Worm (Caenorhabditis elegans) whole organism, young adult: ENCODE results near the gene tag-180.

ENCODE experiments used
- C17E4.6 ChIP-seq: fragments of 200-800 bp; sonication (Bioruptor generic); IDR thresholded peaks from 2 replicates; pipeline ENCODE4 v1.3.6; 2022; ENCODE audit warnings: missing genetic modification reagents, missing genetic modification characterization, missing compliant biosample characterization
- D2030.7 ChIP-seq: fragments of 200-800 bp; sonication (Bioruptor generic); IDR thresholded peaks from 2 replicates; pipeline ENCODE4 v1.3.6; 2022; ENCODE audit warnings: missing genetic modification reagents, missing genetic modification characterization, missing compliant biosample characterization
- F22D6.2 ChIP-seq: sonication (generic microtip); optimal IDR thresholded peaks from 2 replicates; lab custom pipeline; 2016; ENCODE audit warnings: mild to moderate bottlenecking, missing genetic modification characterization, missing compliant biosample characterization
- F23B12.7 ChIP-seq: sonication (generic microtip); optimal IDR thresholded peaks from 2 replicates; lab custom pipeline; 2017; ENCODE audit warnings: missing genetic modification characterization, mild to moderate bottlenecking, missing compliant biosample characterization, antibody characterized with exemption, moderate library complexity; ENCODE audit not compliant: insufficient read depth
- F52B5.7 ChIP-seq: sonication (generic microtip); optimal IDR thresholded peaks from 2 replicates; lab custom pipeline; 2016; ENCODE audit warnings: mild to moderate bottlenecking, missing genetic modification characterization, missing compliant biosample characterization
- F55B11.4 ChIP-seq: sonication (generic microtip); optimal IDR thresholded peaks from 2 replicates; lab custom pipeline; 2016; ENCODE audit warnings: missing compliant biosample characterization, missing genetic modification characterization, borderline replicate concordance; ENCODE audit not compliant: insufficient read depth
- Y53F4B.3 ChIP-seq: fragments of 200-800 bp; sonication (Bioruptor generic); IDR thresholded peaks from 2 replicates; pipeline ENCODE4 v1.3.6; 2022; ENCODE audit warnings: missing genetic modification reagents, missing genetic modification characterization, missing compliant biosample characterization
- Y79H2A.3 ChIP-seq: fragments of 200-800 bp; sonication (Bioruptor generic); conservative IDR thresholded peaks from 2 replicates; pipeline ENCODE4 v1.3.6; 2022; ENCODE audit warnings: missing genetic modification reagents, missing genetic modification characterization, missing compliant biosample characterization
- ama-1 ChIP-seq, 3 experiments: fragments of 150-350 bp in 1 of 3; sonication (generic microtip) in 2 of 3; optimal IDR thresholded peaks; 2 replicates each; lab custom pipeline; 2014 to 2018; ENCODE audit warnings: missing biosample characterization in 2 of 3, missing genetic modification characterization in 2 of 3, missing genetic modification reagents in 2 of 3
- aptf-3 ChIP-seq: fragments of 200-800 bp; sonication (Bioruptor generic); IDR thresholded peaks from 2 replicates; pipeline ENCODE4 v1.3.6; 2022; ENCODE audit warnings: missing genetic modification characterization, missing compliant biosample characterization
- athp-1 ChIP-seq: sonication (generic microtip); optimal IDR thresholded peaks from 2 replicates; lab custom pipeline; 2017; ENCODE audit warnings: mild to moderate bottlenecking, missing genetic modification characterization, missing compliant biosample characterization
- attf-5 ChIP-seq: fragments of 200-800 bp; sonication (Bioruptor generic); optimal IDR thresholded peaks from 2 replicates; lab custom pipeline; 2018; ENCODE audit warnings: mild to moderate bottlenecking, missing genetic modification characterization, missing compliant biosample characterization
- bed-2 ChIP-seq: fragments of 200-800 bp; sonication (Bioruptor generic); IDR thresholded peaks from 2 replicates; pipeline ENCODE4 v1.3.6; 2022; ENCODE audit warnings: missing genetic modification reagents, missing genetic modification characterization, missing compliant biosample characterization
- ceh-27 ChIP-seq: fragments of 200-800 bp; sonication (Bioruptor generic); optimal IDR thresholded peaks from 2 replicates; lab custom pipeline; 2018; ENCODE audit warnings: mild to moderate bottlenecking, missing genetic modification characterization, moderate library complexity, missing compliant biosample characterization
- ceh-40 ChIP-seq: fragments of 200-800 bp; sonication (Bioruptor generic); IDR thresholded peaks from 2 replicates; pipeline ENCODE4 v1.3.6; 2022; ENCODE audit warnings: missing genetic modification characterization, missing compliant biosample characterization
- ceh-91 ChIP-seq: fragments of 200-800 bp; sonication (Bioruptor generic); IDR thresholded peaks from 2 replicates; pipeline ENCODE4 v1.3.6; 2022; ENCODE audit warnings: missing genetic modification reagents, missing genetic modification characterization, missing compliant biosample characterization
- dox-1 ChIP-seq: fragments of 200-800 bp; sonication (Bioruptor generic); IDR thresholded peaks from 2 replicates; pipeline ENCODE4 v1.3.6; 2022; ENCODE audit warnings: missing genetic modification reagents, missing genetic modification characterization, missing compliant biosample characterization
- dpl-1 ChIP-seq: fragments of 150-350 bp; optimal IDR thresholded peaks from 2 replicates; lab custom pipeline; 2014; ENCODE audit warnings: missing biosample characterization, missing genetic modification reagents, missing genetic modification characterization
- ekl-4 ChIP-seq: fragments of 200-800 bp; sonication (Bioruptor generic); IDR thresholded peaks from 2 replicates; pipeline ENCODE4 v1.3.6; 2022; ENCODE audit warnings: missing genetic modification reagents, missing genetic modification characterization, missing compliant biosample characterization
- ets-4 ChIP-seq: fragments of 200-800 bp; sonication (Bioruptor generic); optimal IDR thresholded peaks from 2 replicates; lab custom pipeline; 2018; ENCODE audit warnings: mild to moderate bottlenecking, missing genetic modification characterization, missing compliant biosample characterization
- let-526 ChIP-seq: fragments of 200-800 bp; sonication (Bioruptor generic); IDR thresholded peaks from 2 replicates; pipeline ENCODE4 v1.3.6; 2022; ENCODE audit warnings: missing genetic modification reagents, missing genetic modification characterization, missing compliant biosample characterization
- let-607 ChIP-seq, 2 experiments: fragments of 200-800 bp in 1 of 2; sonication (Bioruptor generic) in 1 of 2; sonication (generic microtip) in 1 of 2; optimal IDR thresholded peaks; 2 replicates each; lab custom pipeline; 2016 to 2018; ENCODE audit warnings: mild to moderate bottlenecking in 2 of 2, missing compliant biosample characterization in 2 of 2, missing genetic modification characterization in 2 of 2, moderate library complexity in 2 of 2, missing genotype in 1 of 2
- lin-26 ChIP-seq: fragments of 200-800 bp; sonication (Bioruptor generic); IDR thresholded peaks from 2 replicates; pipeline ENCODE4 v1.3.6; 2022; ENCODE audit warnings: missing genetic modification reagents, missing genetic modification characterization, missing compliant biosample characterization
- lsy-27 ChIP-seq: sonication (generic microtip); optimal IDR thresholded peaks from 2 replicates; lab custom pipeline; 2017; ENCODE audit warnings: missing genetic modification characterization, mild to moderate bottlenecking, missing compliant biosample characterization, antibody characterized with exemption, missing genotype, borderline replicate concordance; ENCODE audit not compliant: insufficient read depth
- madf-10 ChIP-seq: sonication (generic microtip); optimal IDR thresholded peaks from 2 replicates; lab custom pipeline; 2016; ENCODE audit warnings: mild to moderate bottlenecking, missing genetic modification characterization, missing compliant biosample characterization
- madf-6 ChIP-seq: fragments of 200-800 bp; sonication (Bioruptor generic); IDR thresholded peaks from 2 replicates; pipeline ENCODE4 v1.3.6; 2022; ENCODE audit warnings: missing genetic modification reagents, missing genetic modification characterization, missing compliant biosample characterization
- mcd-1 ChIP-seq: fragments of 200-800 bp; sonication (Bioruptor generic); IDR thresholded peaks from 2 replicates; pipeline ENCODE4 v1.3.6; 2022; ENCODE audit warnings: missing genetic modification reagents, missing genetic modification characterization, missing compliant biosample characterization
- mel-28 ChIP-seq: sonication (generic microtip); optimal IDR thresholded peaks from 2 replicates; lab custom pipeline; 2016; ENCODE audit warnings: borderline replicate concordance, mild to moderate bottlenecking, missing genetic modification characterization, missing compliant biosample characterization
- mes-4 ChIP-seq: sonication (generic microtip); optimal IDR thresholded peaks from 2 replicates; lab custom pipeline; 2016; ENCODE audit warnings: missing genotype, missing genetic modification characterization, missing compliant biosample characterization
- nfya-1 ChIP-seq: sonication (generic microtip); optimal IDR thresholded peaks from 2 replicates; lab custom pipeline; 2017; ENCODE audit warnings: antibody characterized with exemption, missing compliant biosample characterization, missing genetic modification characterization, borderline replicate concordance; ENCODE audit not compliant: insufficient read depth
- nfyb-1 ChIP-seq: fragments of 200-800 bp; sonication (Bioruptor generic); IDR thresholded peaks from 2 replicates; pipeline ENCODE4 v1.3.6; 2022; ENCODE audit warnings: missing genetic modification reagents, missing genetic modification characterization, missing compliant biosample characterization
- pbrm-1 ChIP-seq: fragments of 200-800 bp; sonication (Bioruptor generic); IDR thresholded peaks from 2 replicates; pipeline ENCODE4 v1.3.6; 2022; ENCODE audit warnings: missing genetic modification reagents, missing genetic modification characterization, missing compliant biosample characterization
- rcor-1 ChIP-seq: fragments of 200-800 bp; sonication (Bioruptor generic); IDR thresholded peaks from 2 replicates; pipeline ENCODE4 v1.3.6; 2022; ENCODE audit warnings: missing genetic modification reagents, missing genetic modification characterization, missing compliant biosample characterization
- rpc-1 ChIP-seq, 2 experiments: fragments of 150-350 bp in 1 of 2; sonication (generic microtip) in 1 of 2; optimal IDR thresholded peaks; 2 replicates each; lab custom pipeline; 2014 to 2018; ENCODE audit warnings: missing biosample characterization in 1 of 2, missing genetic modification characterization in 1 of 2, missing genetic modification reagents in 1 of 2, missing genotype in 1 of 2
- snpc-1.3 ChIP-seq: sonication (generic microtip); optimal IDR thresholded peaks from 2 replicates; lab custom pipeline; 2017; ENCODE audit warnings: missing genetic modification characterization, mild to moderate bottlenecking, missing compliant biosample characterization, antibody characterized with exemption, moderate library complexity, missing genotype, missing genetic modification reagents; ENCODE audit not compliant: insufficient read depth
- snpc-3.4 ChIP-seq: sonication (generic microtip); optimal IDR thresholded peaks from 2 replicates; lab custom pipeline; 2017; ENCODE audit warnings: missing genetic modification characterization, mild to moderate bottlenecking, missing compliant biosample characterization, antibody characterized with exemption, moderate library complexity, missing genotype, missing genetic modification reagents
- sptf-2 ChIP-seq: fragments of 200-800 bp; sonication (Bioruptor generic); optimal IDR thresholded peaks from 2 replicates; lab custom pipeline; 2018; ENCODE audit warnings: mild to moderate bottlenecking, missing genetic modification characterization, missing compliant biosample characterization
- tbp1 ChIP-seq: fragments of 200-800 bp; sonication (Bioruptor generic); optimal IDR thresholded peaks from 2 replicates; lab custom pipeline; 2018; ENCODE audit warnings: mild to moderate bottlenecking, missing genetic modification characterization, missing compliant biosample characterization
- tbx-9 ChIP-seq: sonication (generic microtip); optimal IDR thresholded peaks from 2 replicates; lab custom pipeline; 2016; ENCODE audit warnings: borderline replicate concordance, missing genetic modification characterization, inconsistent platforms, missing compliant biosample characterization
- unc-130 ChIP-seq: sonication (generic microtip); optimal IDR thresholded peaks from 2 replicates; lab custom pipeline; 2016; ENCODE audit warnings: missing genetic modification reagents, missing genetic modification characterization, missing compliant biosample characterization
- xnd-1 ChIP-seq: sonication (generic microtip); optimal IDR thresholded peaks from 2 replicates; lab custom pipeline; 2016; ENCODE audit warnings: missing genotype, missing genetic modification reagents, missing genetic modification characterization, missing compliant biosample characterization
- zim-3 ChIP-seq: sonication (generic microtip); optimal IDR thresholded peaks from 2 replicates; lab custom pipeline; 2017; ENCODE audit warnings: mild to moderate bottlenecking, missing genetic modification characterization, moderate library complexity, missing compliant biosample characterization
- ztf-18 ChIP-seq: sonication (generic microtip); optimal IDR thresholded peaks from 2 replicates; lab custom pipeline; 2016; ENCODE audit warnings: missing genotype, mild to moderate bottlenecking, missing genetic modification characterization, missing compliant biosample characterization
- ztf-22 ChIP-seq: fragments of 200-800 bp; sonication (Bioruptor generic); optimal IDR thresholded peaks from 2 replicates; lab custom pipeline; 2018; ENCODE audit warnings: mild to moderate bottlenecking, missing genetic modification characterization, moderate library complexity, missing compliant biosample characterization
- ztf-26 ChIP-seq: sonication (generic microtip); optimal IDR thresholded peaks from 2 replicates; lab custom pipeline; 2017; ENCODE audit warnings: missing genetic modification characterization, missing compliant biosample characterization
- ztf-28 ChIP-seq: fragments of 200-800 bp; sonication (Bioruptor generic); IDR thresholded peaks from 2 replicates; pipeline ENCODE4 v1.3.6; 2022; ENCODE audit warnings: missing genetic modification reagents, missing genetic modification characterization, missing compliant biosample characterization

Gene tag-180

DNA sequence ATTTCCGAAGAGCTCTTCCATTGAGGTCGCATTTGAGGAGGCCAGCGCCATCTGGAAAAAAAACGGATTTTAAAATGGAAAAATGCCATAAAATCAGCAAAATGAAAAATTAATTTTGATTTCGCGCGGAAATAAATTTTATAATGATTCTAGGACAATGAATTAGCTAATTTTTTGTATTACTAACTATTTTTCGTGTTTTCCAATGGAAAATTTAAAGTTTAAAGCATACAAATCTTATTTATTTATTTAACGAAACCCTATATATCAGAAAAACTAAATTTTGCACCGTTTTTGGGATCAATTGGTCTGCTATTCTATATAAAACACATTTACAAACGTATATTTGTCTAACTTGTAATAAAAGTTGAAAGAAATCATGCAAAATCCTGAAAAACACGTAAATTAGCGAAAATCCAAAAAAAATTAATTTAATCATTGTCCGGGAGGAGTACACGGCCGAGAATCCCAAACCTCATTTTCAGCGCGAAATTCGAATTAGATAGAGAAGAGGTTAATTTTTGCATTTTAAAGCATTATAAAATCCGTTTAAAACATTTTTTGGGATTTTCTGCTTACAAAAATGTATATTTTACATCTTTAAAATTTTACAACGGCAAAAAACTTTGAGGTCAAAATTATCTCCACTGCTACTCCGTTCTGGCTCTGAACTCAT is 39.0 kb downstream of the tag-180 start, which contains the start of gene C47G2.3 (continued):
- no peak for TF ChIP-seq attf-5
- peak; percentile 18 for TF ChIP-seq tbp1 (GFP tag; lab: Kevin White, UChicago)
- peak in 1 of 2 experiments; percentile 51 for TF ChIP-seq let-607 (tag; optimal IDR thresholded peaks at IDR 0.05; lab: Kevin White, UChicago)
- peak; percentile 42 for TF ChIP-seq xnd-1
- no peak for TF ChIP-seq C17E4.6 (GFP tag; lab: Robert Waterston, UW)
- no peak for TF ChIP-seq let-526 (GFP tag; lab: Robert Waterston, UW)
- TF ChIP-seq F22D6.2, result no peak
- no peak for TF ChIP-seq Y53F4B.3
- TF ChIP-seq mcd-1, result peak; percentile 66
- TF ChIP-seq mes-4 (tag; lab: Kevin White, UChicago), result no peak
- TF ChIP-seq snpc-1.3 (tag; lab: Kevin White, UChicago), result peak; percentile 41
- TF ChIP-seq ets-4 (GFP tag; lab: Kevin White, UChicago), result no peak
- TF ChIP-seq rpc-1 (optimal IDR thresholded peaks at IDR 0.05; lab: Kevin White, UChicago), result no peak
- TF ChIP-seq rpc-1 (tag; optimal IDR thresholded peaks at IDR 0.05; lab: Kevin White, UChicago), result no peak
- no peak for TF ChIP-seq F23B12.7 (tag; lab: Kevin White, UChicago)
- peak; percentile 20 for TF ChIP-seq ztf-18
- no peak for TF ChIP-seq ztf-26
- TF ChIP-seq ceh-27 (GFP tag; lab: Kevin White, UChicago), result peak; percentile 24
- peak; percentile 37; the same call in 1 of the 2 replicates for TF ChIP-seq ekl-4 (GFP tag; lab: Robert Waterston, UW)
- TF ChIP-seq zim-3 (tag; lab: Kevin White, UChicago), result no peak
- TF ChIP-seq dpl-1 (GFP tag; lab: Kevin White, UChicago), result peak; percentile 25
- no peak for TF ChIP-seq lin-26 (GFP tag; lab: Robert Waterston, UW)
- TF ChIP-seq D2030.7, result peak; percentile 56
- 0 out of 2 replicates have a peak, but pooled peaks have one; percentile 39 for TF ChIP-seq rcor-1 (GFP tag; lab: Robert Waterston, UW)
- TF ChIP-seq dox-1 (GFP tag; lab: Robert Waterston, UW), result peak; percentile 31; the same call in 1 of the 2 replicates
- TF ChIP-seq bed-2 (GFP tag; lab: Robert Waterston, UW), result 0 out of 2 replicates have a peak, but pooled peaks have one; percentile 51
- TF ChIP-seq nfya-1 (tag; lab: Kevin White, UChicago), result no peak
- TF ChIP-seq snpc-3.4 (tag; lab: Kevin White, UChicago), result peak; percentile 70
- peak; percentile 9 for TF ChIP-seq madf-10 (tag; lab: Kevin White, UChicago)
- TF ChIP-seq F55B11.4 (tag; lab: Kevin White, UChicago), result no peak
- no peak for TF ChIP-seq ceh-40
- TF ChIP-seq madf-6 (GFP tag; lab: Robert Waterston, UW), result peak; percentile 74
- TF ChIP-seq pbrm-1 (GFP tag; lab: Robert Waterston, UW), result no peak
- TF ChIP-seq Y79H2A.3 (GFP tag; lab: Robert Waterston, UW), result no peak
- TF ChIP-seq tbx-9 (tag; lab: Kevin White, UChicago), result no peak
- no peak for TF ChIP-seq lsy-27
- TF ChIP-seq F52B5.7 (tag; lab: Kevin White, UChicago), result no peak
- TF ChIP-seq ama-1 (optimal IDR thresholded peaks at IDR 0.05; lab: Kevin White, UChicago), result no peak
- peak in 1 of 2 experiments; percentile 6 for TF ChIP-seq ama-1 (GFP tag; optimal IDR thresholded peaks at IDR 0.05; lab: Kevin White, UChicago)
- TF ChIP-seq nfyb-1, result no peak
- TF ChIP-seq ztf-28 (GFP tag; lab: Robert Waterston, UW), result no peak
- TF ChIP-seq athp-1, result peak; percentile 67
- no peak for TF ChIP-seq sptf-2 (GFP tag; lab: Kevin White, UChicago)
- peak; percentile 72 for TF ChIP-seq unc-130 (GFP tag; lab: Kevin White, UChicago)
- no peak for TF ChIP-seq mel-28 (tag; lab: Kevin White, UChicago)
- no peak for TF ChIP-seq ztf-22
- TF ChIP-seq aptf-3, result no peak
- TF ChIP-seq ceh-91 (GFP tag; lab: Robert Waterston, UW), result peak; percentile 49; the same call in 1 of the 2 replicates
